Worm (Caenorhabditis elegans): Measurements from ENCODE around the gene R11H6.5.

Gene R11H6.5

DNA sequence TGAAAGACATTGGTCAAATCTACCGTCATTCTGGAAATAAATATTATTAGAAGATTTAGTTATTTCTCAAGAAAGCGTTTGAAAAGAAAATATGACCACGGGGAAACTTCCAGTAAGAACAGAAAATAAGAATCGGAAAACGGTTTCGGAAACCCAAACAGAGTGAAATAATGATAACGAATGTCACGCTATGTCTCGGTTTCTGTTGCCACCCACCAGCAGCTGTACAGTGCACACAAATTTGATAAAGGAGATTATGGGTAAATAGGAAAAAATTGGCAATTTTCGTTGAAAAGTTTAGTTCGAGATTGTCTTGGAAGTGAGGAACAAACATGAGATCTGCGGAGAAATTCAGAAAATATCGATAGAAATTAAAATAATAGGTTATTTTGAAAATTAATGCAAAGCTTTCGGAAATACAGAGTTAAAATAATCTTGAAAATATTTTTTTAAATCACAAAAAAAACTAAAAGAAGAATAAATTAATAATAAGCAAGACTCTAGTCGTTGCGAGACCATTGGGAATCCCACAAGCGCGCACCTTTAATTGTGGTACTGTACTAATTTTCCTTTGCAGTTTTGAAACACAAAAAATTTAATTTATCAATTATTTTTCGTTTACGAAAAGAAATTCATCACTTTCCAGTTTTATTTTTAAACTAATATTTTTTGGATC is 14.9 kb downstream of the R11H6.5 start, which contains the start of gene pes-9:
Gene pes-9 (minus strand): TSS at position 30 of the 676 bp plus-strand sequence.
- TF ChIP-seq dao-5 (tag; optimal IDR thresholded peaks at IDR 0.05), result no peak
- no peak for TF ChIP-seq W03F9.2 (tag; optimal IDR thresholded peaks at IDR 0.05)
- no peak for TF ChIP-seq him-1 (tag; optimal IDR thresholded peaks at IDR 0.05)

ce11 chrV:14595984-14596383 is 16.0 kb downstream of the R11H6.5 start:
- TF ChIP-seq W03F9.2 (tag; optimal IDR thresholded peaks at IDR 0.05) (no peak), dao-5 (tag; optimal IDR thresholded peaks at IDR 0.05) (no peak), him-1 (tag; optimal IDR thresholded peaks at IDR 0.05) (no peak)

DNA sequence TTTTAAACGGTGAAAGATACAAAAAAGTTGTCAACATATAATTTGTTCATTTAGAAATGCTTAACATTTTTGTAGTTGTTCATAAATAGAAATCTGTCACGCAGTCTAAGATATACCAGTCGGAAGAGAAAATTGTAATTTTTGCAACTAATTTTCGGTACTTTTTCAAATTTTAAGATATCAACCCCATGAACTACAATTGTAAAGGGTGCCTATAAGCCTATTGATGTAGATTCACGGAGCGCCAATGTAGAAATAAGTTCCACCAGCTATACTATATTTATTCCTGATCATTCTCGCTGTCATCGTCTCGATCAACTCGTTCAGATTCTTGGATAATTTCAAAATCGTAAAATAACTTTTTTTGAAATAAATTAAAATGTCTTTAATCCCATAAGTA is 17.1 kb downstream of the R11H6.5 start:
- no peak for TF ChIP-seq W03F9.2 (tag; optimal IDR thresholded peaks at IDR 0.05)
- no peak for TF ChIP-seq dao-5 (tag; optimal IDR thresholded peaks at IDR 0.05)
- TF ChIP-seq him-1 (tag; optimal IDR thresholded peaks at IDR 0.05), result no peak

ce11 chrV:14594103-14594502 is 17.9 kb downstream of the R11H6.5 start:
- TF ChIP-seq dao-5 (tag; optimal IDR thresholded peaks at IDR 0.05) (no peak), him-1 (tag; optimal IDR thresholded peaks at IDR 0.05) (no peak), W03F9.2 (tag; optimal IDR thresholded peaks at IDR 0.05) (no peak)

DNA sequence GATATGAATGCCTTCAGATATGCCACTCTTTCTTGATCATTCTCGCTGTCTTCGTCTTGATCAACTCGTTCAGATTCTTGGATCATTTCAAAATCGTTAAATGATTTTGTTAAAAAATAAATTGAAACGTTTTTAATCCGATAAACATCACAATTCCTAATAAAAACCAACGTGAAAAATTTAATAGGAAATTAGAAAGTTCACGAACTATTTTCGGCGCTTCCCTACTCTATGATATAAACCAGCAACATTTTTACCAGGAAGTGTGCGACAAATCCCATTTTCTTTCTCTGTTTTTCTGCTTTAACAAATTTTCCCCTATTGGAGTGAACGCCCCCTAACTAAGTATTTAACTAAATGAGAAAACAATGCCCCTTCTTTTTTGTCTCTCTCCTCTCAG is 26.7 kb downstream of the R11H6.5 start, which contains the start of gene Y40H4A.2:
Gene Y40H4A.2 (minus strand): TSS at position 101 of the 400 bp plus-strand sequence.
- TF ChIP-seq W03F9.2 (tag; optimal IDR thresholded peaks at IDR 0.05) (no peak), him-1 (tag; optimal IDR thresholded peaks at IDR 0.05) (no peak), dao-5 (tag; optimal IDR thresholded peaks at IDR 0.05) (no peak)

- TF ChIP-seq W03F9.2 (tag; optimal IDR thresholded peaks at IDR 0.05), result no peak
- TF ChIP-seq dao-5 (tag; optimal IDR thresholded peaks at IDR 0.05), result no peak
- no peak for TF ChIP-seq him-1 (tag; optimal IDR thresholded peaks at IDR 0.05)
Measured at ce11 chrV:14579619-14580018, 32.4 kb downstream of the R11H6.5 start, which contains the start of gene gar-3. gar-3 (minus strand) TSS chrV:14579719.

DNA sequence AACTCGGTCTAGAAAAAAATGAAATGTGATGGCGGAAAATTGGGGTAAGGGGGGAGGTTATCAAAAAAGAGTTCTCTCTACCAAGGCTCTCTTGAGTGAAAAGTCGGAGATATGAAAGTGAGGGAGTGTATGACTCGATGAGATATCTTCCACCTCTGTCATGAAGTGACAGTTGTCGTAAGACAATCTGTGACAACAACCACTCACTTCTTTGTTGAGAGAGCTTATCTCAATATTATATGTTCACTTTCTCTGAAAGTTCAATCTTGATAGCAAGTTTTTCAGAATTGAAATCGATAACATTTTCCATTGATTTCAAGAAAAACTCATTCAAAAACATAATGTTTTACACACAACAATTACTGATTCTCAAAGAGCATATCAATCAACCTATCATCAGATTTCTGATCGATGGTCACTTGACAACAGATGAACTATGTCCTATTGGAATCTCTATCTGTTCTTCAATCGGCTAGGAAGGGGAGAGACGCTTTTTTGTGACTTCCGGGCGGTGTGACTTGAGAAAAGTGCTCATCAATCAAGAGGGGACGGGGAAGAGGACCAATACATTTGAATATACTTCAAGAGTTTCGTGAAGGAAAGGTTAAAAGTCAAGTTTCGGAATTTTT is 35.2 kb downstream of the R11H6.5 start:
- TF ChIP-seq him-1 (tag; optimal IDR thresholded peaks at IDR 0.05) (no peak), dao-5 (tag; optimal IDR thresholded peaks at IDR 0.05) (no peak), W03F9.2 (tag; optimal IDR thresholded peaks at IDR 0.05) (no peak)

DNA sequence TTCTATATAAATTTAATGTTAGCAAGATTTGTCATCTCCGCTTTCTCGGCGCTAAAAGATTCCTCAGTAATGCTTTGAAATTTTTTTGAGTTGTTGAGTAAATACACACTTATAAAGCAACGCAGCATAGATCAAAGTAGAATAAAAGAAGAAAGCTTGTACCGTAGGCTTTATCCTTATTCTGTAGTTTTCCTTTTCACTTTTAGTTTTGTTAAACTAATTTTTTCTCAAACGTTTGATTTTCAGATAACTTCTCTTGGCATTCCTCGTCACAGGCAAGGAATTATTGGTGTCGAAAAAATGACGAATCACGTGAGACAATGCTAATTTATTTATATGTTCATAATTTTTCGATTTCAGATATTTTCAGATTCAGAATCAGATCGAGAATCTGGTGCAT is 49.4 kb downstream of the R11H6.5 start, which contains the start of gene C53A5.11:
Gene C53A5.11 (plus strand): TSS at position 301 of the 400 bp plus-strand sequence.
- no peak for TF ChIP-seq dao-5 (tag; optimal IDR thresholded peaks at IDR 0.05)
- TF ChIP-seq W03F9.2 (tag; optimal IDR thresholded peaks at IDR 0.05), result no peak
- no peak for TF ChIP-seq him-1 (tag; optimal IDR thresholded peaks at IDR 0.05)

All from whole organism, L4/young adult.